Worm (Caenorhabditis elegans): ENCODE data around the gene irg-5.

DNA sequence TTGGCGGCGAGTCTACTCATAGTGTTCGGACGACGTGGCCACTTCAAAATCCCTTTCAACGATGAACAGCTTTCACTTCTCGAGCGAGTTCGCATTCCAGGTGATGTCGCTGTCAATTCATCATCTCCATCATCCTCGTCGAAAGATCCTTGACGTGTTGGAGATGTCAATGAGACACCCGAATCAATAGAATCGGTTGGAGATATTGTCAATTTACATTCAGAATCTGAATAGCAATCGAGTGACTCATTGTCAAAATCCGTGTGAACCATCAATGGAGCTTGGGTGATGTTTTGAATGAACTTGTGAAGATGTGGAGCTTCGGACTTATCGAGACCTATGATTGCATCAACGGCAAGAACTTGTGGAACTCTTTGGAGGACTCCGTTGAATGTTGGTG lies 47.5 kb upstream of the irg-5 start:
- no peak for TF ChIP-seq aly-2 (tag; optimal IDR thresholded peaks at IDR 0.05)
- TF ChIP-seq ces-1 (GFP tag; optimal IDR thresholded peaks at IDR 0.05): no peak
- no peak for TF ChIP-seq C34B4.2 (tag; optimal IDR thresholded peaks at IDR 0.05)
- TF ChIP-seq mdl-1 (tag; optimal IDR thresholded peaks at IDR 0.05): no peak
- no peak for TF ChIP-seq elt-2 (tag; optimal IDR thresholded peaks at IDR 0.05)
- no peak for TF ChIP-seq skn-1 (tag; optimal IDR thresholded peaks at IDR 0.05)
- TF ChIP-seq zag-1 (tag; optimal IDR thresholded peaks at IDR 0.05): no peak
- no peak for TF ChIP-seq blmp-1 (tag; optimal IDR thresholded peaks at IDR 0.05)
